Worm (Caenorhabditis elegans) whole organism, early embryonic: ENCODE measurements around the gene tsp-10.

Experiments
- B0310.2 ChIP-seq: sonication (generic microtip); optimal IDR thresholded peaks from 2 replicates; lab custom pipeline; 2016; ENCODE audit warnings: mild to moderate bottlenecking, missing genetic modification characterization, missing compliant biosample characterization
- F13C5.2 ChIP-seq: sonication (generic microtip); optimal IDR thresholded peaks from 2 replicates; lab custom pipeline; 2017; ENCODE audit warnings: mild to moderate bottlenecking, missing genetic modification characterization, inconsistent platforms, missing compliant biosample characterization
- ama-1 ChIP-seq: fragments of 150-350 bp; optimal IDR thresholded peaks from 2 replicates; lab custom pipeline; 2014
- ceh-13 ChIP-seq: fragments of 200-800 bp; sonication (Bioruptor generic); optimal IDR thresholded peaks from 2 replicates; lab custom pipeline; 2018; ENCODE audit warnings: mild to moderate bottlenecking, missing genetic modification characterization, missing compliant biosample characterization
- ceh-36 ChIP-seq: sonication (generic microtip); optimal IDR thresholded peaks from 2 replicates; lab custom pipeline; 2016; ENCODE audit warnings: missing genetic modification characterization, inconsistent platforms, missing compliant biosample characterization
- ets-7 ChIP-seq: sonication (generic microtip); optimal IDR thresholded peaks from 2 replicates; lab custom pipeline; 2016; ENCODE audit warnings: missing genotype, missing genetic modification characterization, missing compliant biosample characterization
- flt-1 ChIP-seq: fragments of 200-800 bp; sonication (Bioruptor generic); IDR thresholded peaks from 2 replicates; pipeline ENCODE4 v1.3.6; 2022; ENCODE audit warnings: missing genetic modification characterization, missing compliant biosample characterization
- hmbx-1 ChIP-seq: sonication (generic microtip); optimal IDR thresholded peaks from 2 replicates; lab custom pipeline; 2016; ENCODE audit warnings: mild to moderate bottlenecking, missing genetic modification characterization, missing compliant biosample characterization
- hmg-4 ChIP-seq: fragments of 200-800 bp; sonication (Bioruptor generic); optimal IDR thresholded peaks from 2 replicates; lab custom pipeline; 2018; ENCODE audit warnings: mild to moderate bottlenecking, missing genetic modification characterization, missing compliant biosample characterization
- hnd-1 ChIP-seq: sonication (generic microtip); optimal IDR thresholded peaks from 2 replicates; lab custom pipeline; 2016; ENCODE audit warnings: missing genetic modification characterization, missing compliant biosample characterization
- pes-1 ChIP-seq: fragments of 200-800 bp; sonication (Bioruptor generic); IDR thresholded peaks from 2 replicates; pipeline ENCODE4 v1.3.6; 2022; ENCODE audit warnings: missing genetic modification reagents, missing genetic modification characterization, missing compliant biosample characterization
- scrt-1 ChIP-seq: fragments of 200-800 bp; sonication (Bioruptor generic); IDR thresholded peaks from 2 replicates; pipeline ENCODE4 v1.3.6; 2022; ENCODE audit warnings: missing genetic modification characterization, missing compliant biosample characterization
- sea-1 ChIP-seq: fragments of 200-800 bp; sonication (Bioruptor generic); conservative IDR thresholded peaks from 2 replicates; pipeline ENCODE4 v1.3.6; 2022; ENCODE audit warnings: missing genetic modification characterization, missing compliant biosample characterization
- tbx-11 ChIP-seq: fragments of 200-800 bp; sonication (Bioruptor generic); IDR thresholded peaks from 2 replicates; pipeline ENCODE4 v1.3.6; 2022; ENCODE audit warnings: missing genetic modification characterization, missing compliant biosample characterization
- tbx-37 ChIP-seq: fragments of 200-800 bp; sonication (Bioruptor generic); conservative IDR thresholded peaks from 2 replicates; pipeline ENCODE4 v1.3.6; 2022; ENCODE audit warnings: missing genetic modification reagents, missing genetic modification characterization, missing compliant biosample characterization
- tra-4 ChIP-seq: sonication (generic microtip); optimal IDR thresholded peaks from 2 replicates; lab custom pipeline; 2017; ENCODE audit warnings: missing genetic modification characterization, missing compliant biosample characterization

Gene tsp-10

DNA sequence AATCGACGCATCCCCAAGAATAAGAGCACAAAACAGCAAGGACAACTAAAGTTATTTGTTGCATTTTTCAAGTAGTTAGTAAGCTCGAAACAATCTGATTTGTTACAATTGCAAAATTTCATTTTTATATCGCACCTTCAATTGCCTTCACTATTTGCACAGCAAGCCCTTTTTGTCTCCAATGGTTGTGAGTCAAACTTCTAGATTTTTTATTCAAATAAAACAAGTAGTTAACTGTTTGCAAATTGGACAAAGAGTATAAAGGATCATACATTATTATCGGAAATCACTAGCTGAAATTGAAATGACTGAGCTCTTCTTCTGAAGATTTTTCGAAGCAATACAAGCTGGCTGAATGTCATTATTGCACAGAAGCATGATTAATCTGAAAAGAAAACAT, 34.5 kb downstream of the tsp-10 start, which contains the start of gene F41G3.21:
TSS of gene F41G3.21 (minus strand) at position 101 of the 400 bp plus-strand sequence.
- no peak for TF ChIP-seq ets-7 (tag; lab: Kevin White, UChicago)
- TF ChIP-seq hmbx-1 = no peak
- no peak for TF ChIP-seq sea-1 (GFP tag; lab: Robert Waterston, UW)
- no peak for TF ChIP-seq ceh-13 (GFP tag; lab: Kevin White, UChicago)
- TF ChIP-seq tra-4 (tag; lab: Kevin White, UChicago) = no peak
- TF ChIP-seq F13C5.2 (tag; lab: Kevin White, UChicago) = no peak

DNA sequence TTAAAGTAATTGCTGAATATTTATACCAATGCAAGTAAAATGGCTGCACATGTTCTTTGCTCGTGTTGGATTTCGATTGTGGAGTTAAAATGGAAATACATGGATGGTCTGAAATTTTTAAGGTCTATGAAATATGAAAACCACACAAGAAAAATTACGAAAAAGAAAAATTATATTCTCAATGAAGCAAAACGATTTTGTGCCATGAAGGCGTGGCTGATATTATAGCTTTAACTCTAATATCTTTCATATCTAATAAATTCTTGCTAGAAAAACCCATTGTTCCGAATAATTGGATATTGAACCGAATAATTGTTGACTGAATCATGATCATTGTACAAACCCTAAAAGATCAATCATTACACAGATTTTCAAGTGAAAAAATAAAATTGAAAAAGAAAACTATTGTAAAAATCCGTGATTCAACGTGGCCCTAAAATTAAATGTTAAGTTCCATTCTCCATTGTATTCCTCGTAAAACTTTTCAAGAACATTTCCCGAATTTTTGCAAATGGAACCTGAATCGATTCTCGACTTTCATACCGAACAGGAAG, 36.4 kb downstream of the tsp-10 start, which contains the start of the genes srx-95 and fis-1:
TSS of gene srx-95 (minus strand) at position 101 of the 554 bp plus-strand sequence.
TSS of gene fis-1 (plus strand) at position 504 of the 554 bp plus-strand sequence.
- TF ChIP-seq hmg-4 (GFP tag; lab: Kevin White, UChicago) (no peak), pes-1 (GFP tag; lab: Robert Waterston, UW) (no peak), hnd-1 (tag; lab: Kevin White, UChicago) (no peak), tbx-37 (GFP tag; lab: Robert Waterston, UW) (no peak), scrt-1 (GFP tag; lab: Robert Waterston, UW) (no peak), tra-4 (tag; lab: Kevin White, UChicago) (no peak), ceh-36 (tag; lab: Kevin White, UChicago) (no peak), ets-7 (tag; lab: Kevin White, UChicago) (no peak), F13C5.2 (tag; lab: Kevin White, UChicago) (no peak), sea-1 (GFP tag; lab: Robert Waterston, UW) (no peak)

DNA sequence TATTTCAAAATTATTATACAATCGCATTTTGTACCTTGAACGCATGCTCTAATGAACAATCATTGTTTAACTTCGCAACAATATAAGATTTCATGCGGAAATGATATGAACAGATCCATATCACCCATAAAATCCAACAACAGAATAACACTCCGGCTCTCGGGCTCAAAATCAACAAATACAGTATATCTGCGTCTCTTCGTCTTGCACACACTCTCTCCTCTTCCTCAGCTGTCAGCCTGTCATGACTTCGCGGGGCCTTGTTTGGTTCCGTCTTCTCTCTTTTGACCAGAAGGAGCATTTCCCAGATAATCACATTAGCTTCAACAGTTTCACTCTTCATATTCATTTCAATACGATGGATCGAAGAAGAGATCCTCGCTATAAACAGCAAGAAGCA, 37.8 kb downstream of the tsp-10 start, which contains the start of gene F41G3.3:
TSS of gene F41G3.3 (plus strand) at position 301 of the 400 bp plus-strand sequence.
- TF ChIP-seq scrt-1 (GFP tag; lab: Robert Waterston, UW) (no peak), ets-7 (tag; lab: Kevin White, UChicago) (no peak), hmbx-1 (no peak), tra-4 (tag; lab: Kevin White, UChicago) (no peak), ceh-13 (GFP tag; lab: Kevin White, UChicago) (no peak), tbx-11 (GFP tag; lab: Robert Waterston, UW) (no peak), F13C5.2 (tag; lab: Kevin White, UChicago) (no peak), hnd-1 (tag; lab: Kevin White, UChicago) (no peak), hmg-4 (GFP tag; lab: Kevin White, UChicago) (no peak), ama-1 (lab: Kevin White, UChicago) (no peak), sea-1 (GFP tag; lab: Robert Waterston, UW) (no peak), ceh-36 (tag; lab: Kevin White, UChicago) (no peak)

DNA sequence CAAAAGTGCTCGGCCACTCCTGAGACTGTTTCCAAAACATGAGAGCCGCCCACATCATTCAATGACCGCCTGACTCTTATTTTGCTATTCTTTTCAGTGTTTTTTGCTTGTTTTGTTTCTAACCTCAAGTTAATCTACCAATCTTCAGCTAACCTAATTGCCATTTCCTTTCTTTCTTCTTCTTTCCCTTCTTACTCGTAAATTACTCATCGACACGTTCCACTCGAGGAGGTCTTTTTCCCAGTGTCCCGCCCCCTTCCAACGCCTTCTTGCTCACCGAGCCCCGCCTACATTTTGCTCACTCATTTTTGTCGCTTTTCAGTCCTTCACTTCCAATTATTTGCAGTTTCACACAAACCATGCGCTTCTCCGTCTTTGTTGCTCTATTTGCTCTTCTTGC, 46.3 kb downstream of the tsp-10 start, which contains the start of gene nlp-50:
TSS of gene nlp-50 (plus strand) at position 301 of the 400 bp plus-strand sequence.
- TF ChIP-seq tbx-37 (GFP tag; lab: Robert Waterston, UW) = no peak
- no peak for TF ChIP-seq flt-1 (GFP tag; lab: Robert Waterston, UW)
- TF ChIP-seq hmbx-1 = no peak
- no peak for TF ChIP-seq F13C5.2 (tag; lab: Kevin White, UChicago)
- TF ChIP-seq hmg-4 (GFP tag; lab: Kevin White, UChicago) = no peak
- TF ChIP-seq ama-1 (lab: Kevin White, UChicago) = no peak
- no peak for TF ChIP-seq ets-7 (tag; lab: Kevin White, UChicago)
- no peak for TF ChIP-seq B0310.2 (tag; lab: Kevin White, UChicago)
- TF ChIP-seq tbx-11 (GFP tag; lab: Robert Waterston, UW) = no peak
- no peak for TF ChIP-seq ceh-13 (GFP tag; lab: Kevin White, UChicago)
- no peak for TF ChIP-seq ceh-36 (tag; lab: Kevin White, UChicago)

DNA sequence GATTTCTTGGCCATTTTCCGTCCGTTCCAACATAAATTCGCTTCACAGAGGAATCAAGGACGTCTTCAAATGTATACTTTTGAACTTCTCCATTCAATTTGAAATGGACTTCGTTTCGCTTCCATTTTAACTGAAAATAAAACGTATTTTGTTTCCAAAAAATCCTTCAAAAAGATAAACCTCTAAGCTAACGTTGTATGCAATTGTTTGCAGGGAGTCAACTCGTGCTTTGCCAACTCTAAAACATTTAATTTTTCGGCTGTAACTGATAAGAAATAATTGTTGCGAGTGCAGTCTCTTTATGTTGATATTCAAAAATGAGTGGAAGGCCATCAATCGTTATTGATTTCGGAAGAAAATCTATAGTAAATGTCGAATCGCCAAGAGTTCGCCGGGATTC, 49.6 kb downstream of the tsp-10 start, which contains the start of gene F41G3.18:
TSS of gene F41G3.18 (plus strand) at position 301 of the 400 bp plus-strand sequence.
- TF ChIP-seq F13C5.2 (tag; lab: Kevin White, UChicago) = no peak
- no peak for TF ChIP-seq tra-4 (tag; lab: Kevin White, UChicago)
- TF ChIP-seq tbx-11 (GFP tag; lab: Robert Waterston, UW) = no peak
- TF ChIP-seq tbx-37 (GFP tag; lab: Robert Waterston, UW) = no peak
